Worm (Caenorhabditis elegans) whole organism, late embryonic: ENCODE results near the gene Y116A8C.470.

Experiments
- C08G9.2 ChIP-seq: sonication (generic microtip); optimal IDR thresholded peaks from 2 replicates; lab custom pipeline; 2016; ENCODE audit warnings: mild to moderate bottlenecking, missing genetic modification characterization, moderate library complexity, missing compliant biosample characterization
- C38D4.7 ChIP-seq: fragments of 200-800 bp; sonication (Bioruptor generic); optimal IDR thresholded peaks from 2 replicates; lab custom pipeline; 2018; ENCODE audit warnings: mild to moderate bottlenecking, missing genetic modification characterization, moderate library complexity, missing compliant biosample characterization
- K02D7.2 ChIP-seq: sonication (generic microtip); optimal IDR thresholded peaks from 2 replicates; lab custom pipeline; 2017; ENCODE audit warnings: mild to moderate bottlenecking, missing genetic modification characterization, missing compliant biosample characterization
- K09A11.1 ChIP-seq: sonication (generic microtip); optimal IDR thresholded peaks from 2 replicates; lab custom pipeline; 2017; ENCODE audit warnings: antibody characterized with exemption, mild to moderate bottlenecking, missing genetic modification characterization, missing compliant biosample characterization; ENCODE audit not compliant: insufficient read depth
- T23F11.4 ChIP-seq: fragments of 200-800 bp; sonication (Bioruptor generic); optimal IDR thresholded peaks from 2 replicates; lab custom pipeline; 2018; ENCODE audit warnings: mild to moderate bottlenecking, missing genetic modification characterization, missing compliant biosample characterization
- ama-1 ChIP-seq: fragments of 150-350 bp; optimal IDR thresholded peaks from 2 replicates; lab custom pipeline; 2014
- ceh-14 ChIP-seq: sonication (generic microtip); optimal IDR thresholded peaks from 2 replicates; lab custom pipeline; 2016; ENCODE audit warnings: missing genotype, missing genetic modification characterization, missing compliant biosample characterization
- ceh-2 ChIP-seq: sonication (generic microtip); optimal IDR thresholded peaks from 2 replicates; lab custom pipeline; 2016; ENCODE audit warnings: missing genotype, missing genetic modification characterization, missing compliant biosample characterization
- ceh-22 ChIP-seq: sonication (generic microtip); optimal IDR thresholded peaks from 2 replicates; lab custom pipeline; 2017; ENCODE audit warnings: missing biosample characterization, missing genetic modification characterization
- ceh-34 ChIP-seq: sonication (generic microtip); optimal IDR thresholded peaks from 2 replicates; lab custom pipeline; 2016; ENCODE audit warnings: mild to moderate bottlenecking, missing genetic modification characterization, missing compliant biosample characterization
- ceh-45 ChIP-seq: fragments of 200-800 bp; sonication (Bioruptor generic); IDR thresholded peaks from 2 replicates; pipeline ENCODE4 v1.3.6; 2022; ENCODE audit warnings: missing genetic modification reagents, missing genetic modification characterization, missing compliant biosample characterization
- ceh-6 ChIP-seq: fragments of 200-800 bp; sonication (Bioruptor generic); optimal IDR thresholded peaks from 2 replicates; lab custom pipeline; 2018; ENCODE audit warnings: mild to moderate bottlenecking, missing genetic modification characterization, missing compliant biosample characterization
- ceh-9 ChIP-seq: sonication (generic microtip); optimal IDR thresholded peaks from 2 replicates; lab custom pipeline; 2016; ENCODE audit warnings: mild to moderate bottlenecking, missing genetic modification characterization, inconsistent platforms, missing compliant biosample characterization
- dmd-4 ChIP-seq: sonication (generic microtip); optimal IDR thresholded peaks from 2 replicates; lab custom pipeline; 2016; ENCODE audit warnings: borderline replicate concordance, missing genetic modification characterization, missing compliant biosample characterization
- fax-1 ChIP-seq: sonication (generic microtip); optimal IDR thresholded peaks from 2 replicates; lab custom pipeline; 2016; ENCODE audit warnings: missing genotype, missing genetic modification characterization, missing compliant biosample characterization
- fkh-6 ChIP-seq: sonication (generic microtip); optimal IDR thresholded peaks from 2 replicates; lab custom pipeline; 2016; ENCODE audit warnings: missing genetic modification characterization, missing compliant biosample characterization
- gmeb-2 ChIP-seq: sonication (generic microtip); optimal IDR thresholded peaks from 2 replicates; lab custom pipeline; 2016; ENCODE audit warnings: missing genetic modification characterization, inconsistent platforms, missing compliant biosample characterization
- hlh-13 ChIP-seq: fragments of 200-800 bp; sonication (Bioruptor generic); optimal IDR thresholded peaks from 2 replicates; lab custom pipeline; 2018; ENCODE audit warnings: mild to moderate bottlenecking, missing genetic modification characterization, missing compliant biosample characterization
- hlh-30 ChIP-seq: sonication (generic microtip); optimal IDR thresholded peaks from 2 replicates; lab custom pipeline; 2017; ENCODE audit warnings: antibody characterized with exemption, missing genetic modification characterization, missing compliant biosample characterization; ENCODE audit not compliant: insufficient read depth
- hlh-6 ChIP-seq: sonication (generic microtip); optimal IDR thresholded peaks from 2 replicates; lab custom pipeline; 2016; ENCODE audit warnings: missing genotype, missing genetic modification characterization, missing compliant biosample characterization
- madf-2 ChIP-seq: sonication (generic microtip); optimal IDR thresholded peaks from 2 replicates; lab custom pipeline; 2017; ENCODE audit warnings: missing genetic modification characterization, missing compliant biosample characterization
- nfya-1 ChIP-seq: sonication (generic microtip); optimal IDR thresholded peaks from 2 replicates; lab custom pipeline; 2017; ENCODE audit warnings: missing genetic modification characterization, mild to moderate bottlenecking, missing compliant biosample characterization, antibody characterized with exemption, moderate library complexity
- nhr-11 ChIP-seq: fragments of 150-350 bp; optimal IDR thresholded peaks from 2 replicates; lab custom pipeline; 2014; ENCODE audit warnings: missing biosample characterization, missing genetic modification characterization
- nhr-232 ChIP-seq: sonication (generic microtip); optimal IDR thresholded peaks from 2 replicates; lab custom pipeline; 2016; ENCODE audit warnings: missing genetic modification characterization, missing compliant biosample characterization
- npax-4 ChIP-seq: sonication (generic microtip); optimal IDR thresholded peaks from 2 replicates; lab custom pipeline; 2016; ENCODE audit warnings: missing genetic modification characterization, missing compliant biosample characterization
- odd-2 ChIP-seq: sonication (generic microtip); optimal IDR thresholded peaks from 2 replicates; lab custom pipeline; 2017; ENCODE audit warnings: antibody characterized with exemption, mild to moderate bottlenecking, missing genetic modification characterization, missing compliant biosample characterization
- pag-3 ChIP-seq: sonication (generic microtip); optimal IDR thresholded peaks from 2 replicates; lab custom pipeline; 2016; ENCODE audit warnings: missing compliant biosample characterization, missing genetic modification characterization, borderline replicate concordance
- pat-9 ChIP-seq: fragments of 200-800 bp; sonication (Bioruptor generic); optimal IDR thresholded peaks from 2 replicates; lab custom pipeline; 2018; ENCODE audit warnings: mild to moderate bottlenecking, missing genetic modification characterization, moderate library complexity, missing compliant biosample characterization
- pax-1 ChIP-seq: fragments of 150-350 bp; optimal IDR thresholded peaks from 2 replicates; lab custom pipeline; 2014; ENCODE audit warnings: missing biosample characterization, missing genetic modification characterization
- pha-2 ChIP-seq: sonication (generic microtip); optimal IDR thresholded peaks from 2 replicates; lab custom pipeline; 2017; ENCODE audit warnings: mild to moderate bottlenecking, missing genetic modification characterization, missing compliant biosample characterization
- pqm-1 ChIP-seq: sonication (generic microtip); optimal IDR thresholded peaks from 2 replicates; lab custom pipeline; 2016; ENCODE audit warnings: missing genetic modification characterization, missing compliant biosample characterization
- pros-1 ChIP-seq: fragments of 150-350 bp; optimal IDR thresholded peaks from 2 replicates; lab custom pipeline; 2014; ENCODE audit warnings: missing biosample characterization, missing genetic modification reagents, missing genetic modification characterization
- ref-2 ChIP-seq: sonication (generic microtip); optimal IDR thresholded peaks from 2 replicates; lab custom pipeline; 2016; ENCODE audit warnings: missing genetic modification characterization, missing compliant biosample characterization
- sox-2 ChIP-seq: fragments of 200-800 bp; sonication (Bioruptor generic); IDR thresholded peaks from 2 replicates; pipeline ENCODE4 v1.3.6; 2022; ENCODE audit warnings: missing genetic modification reagents, missing genetic modification characterization, missing compliant biosample characterization
- sox-4 ChIP-seq: sonication (generic microtip); optimal IDR thresholded peaks from 2 replicates; lab custom pipeline; 2017; ENCODE audit warnings: mild to moderate bottlenecking, missing genetic modification characterization, inconsistent platforms, missing compliant biosample characterization
- tbx-2 ChIP-seq: sonication (generic microtip); optimal IDR thresholded peaks from 2 replicates; lab custom pipeline; 2016; ENCODE audit warnings: missing genetic modification characterization, missing compliant biosample characterization
- tbx-7 ChIP-seq: sonication (generic microtip); optimal IDR thresholded peaks from 2 replicates; lab custom pipeline; 2016; ENCODE audit warnings: missing genotype, missing genetic modification characterization, missing compliant biosample characterization
- unc-3 ChIP-seq, 2 experiments: fragments of 200-800 bp in 1 of 2; sonication (Bioruptor generic) in 1 of 2; sonication (generic microtip) in 1 of 2; conservative IDR thresholded peaks in 1 of 2; optimal IDR thresholded peaks in 1 of 2; 2 replicates each; pipeline versions ENCODE4 v1.3.6 to Lab custom; 2016 to 2022; ENCODE audit warnings: missing compliant biosample characterization in 2 of 2, missing genetic modification characterization in 2 of 2, missing genetic modification reagents in 1 of 2
- unc-42 ChIP-seq: sonication (generic microtip); optimal IDR thresholded peaks from 2 replicates; lab custom pipeline; 2016; ENCODE audit warnings: missing genotype, missing genetic modification characterization, missing compliant biosample characterization

Gene Y116A8C.470

ce11 chrIV:16925363-16925863, 6.3 kb upstream of the Y116A8C.470 start:
- TF ChIP-seq nhr-11 (tag; lab: Kevin White, UChicago), result no peak
- TF ChIP-seq pax-1 (tag; lab: Kevin White, UChicago), result no peak
- TF ChIP-seq sox-2, result no peak
- no peak for TF ChIP-seq T23F11.4 (GFP tag; lab: Kevin White, UChicago)
- TF ChIP-seq nfya-1 (tag; lab: Kevin White, UChicago), result no peak
- TF ChIP-seq nhr-232 (tag; lab: Kevin White, UChicago), result no peak
- no peak for TF ChIP-seq K02D7.2
- TF ChIP-seq pat-9 (tag; lab: Kevin White, UChicago), result no peak
- no peak for TF ChIP-seq ama-1 (lab: Kevin White, UChicago)
- no peak for TF ChIP-seq unc-3 (GFP tag; conservative IDR thresholded peaks at IDR 0.05; lab: Robert Waterston, UW)
- no peak for TF ChIP-seq unc-3 (tag; optimal IDR thresholded peaks at IDR 0.05; lab: Kevin White, UChicago)
- no peak for TF ChIP-seq madf-2
- TF ChIP-seq hlh-6 (tag; lab: Kevin White, UChicago), result no peak
- TF ChIP-seq pha-2 (tag; lab: Kevin White, UChicago), result no peak
- no peak for TF ChIP-seq ceh-9 (tag; lab: Kevin White, UChicago)
- TF ChIP-seq sox-4 (tag; lab: Kevin White, UChicago), result no peak
- TF ChIP-seq dmd-4 (tag; lab: Kevin White, UChicago), result no peak
- TF ChIP-seq fkh-6 (tag; lab: Kevin White, UChicago), result no peak

DNA sequence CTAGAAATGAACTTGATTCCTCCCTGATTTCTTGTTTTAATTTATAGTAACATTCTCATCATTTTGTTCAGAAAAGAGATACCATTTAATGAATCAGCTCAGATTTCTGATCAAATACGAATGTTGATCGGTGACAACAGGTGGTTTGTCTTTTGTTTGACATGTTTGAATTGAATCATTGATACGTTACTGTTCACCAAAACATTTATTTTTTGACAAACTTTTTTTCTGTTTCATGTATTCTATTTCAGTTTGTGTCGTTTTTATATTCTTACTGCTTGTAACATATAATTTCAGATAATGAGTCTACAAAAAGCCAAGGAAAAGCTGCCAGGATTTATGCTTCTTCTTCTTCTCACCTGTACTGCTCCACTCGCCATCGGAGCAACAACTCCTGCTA, 5.0 kb upstream of the Y116A8C.470 start, which contains the start of gene nep-24:
nep-24 (plus strand) TSS at position 301 of the 400 bp plus-strand sequence.
- no peak for TF ChIP-seq ceh-14
- TF ChIP-seq tbx-2, result no peak
- no peak for TF ChIP-seq hlh-30 (tag; lab: Kevin White, UChicago)
- no peak for TF ChIP-seq ceh-6 (GFP tag; lab: Kevin White, UChicago)
- TF ChIP-seq ceh-2 (tag; lab: Kevin White, UChicago), result no peak
- TF ChIP-seq C08G9.2 (tag; lab: Kevin White, UChicago), result no peak
- TF ChIP-seq unc-42, result no peak
- no peak for TF ChIP-seq npax-4 (tag; lab: Kevin White, UChicago)
- TF ChIP-seq pag-3, result no peak
- TF ChIP-seq, all 69 proteins: peak for 0

DNA sequence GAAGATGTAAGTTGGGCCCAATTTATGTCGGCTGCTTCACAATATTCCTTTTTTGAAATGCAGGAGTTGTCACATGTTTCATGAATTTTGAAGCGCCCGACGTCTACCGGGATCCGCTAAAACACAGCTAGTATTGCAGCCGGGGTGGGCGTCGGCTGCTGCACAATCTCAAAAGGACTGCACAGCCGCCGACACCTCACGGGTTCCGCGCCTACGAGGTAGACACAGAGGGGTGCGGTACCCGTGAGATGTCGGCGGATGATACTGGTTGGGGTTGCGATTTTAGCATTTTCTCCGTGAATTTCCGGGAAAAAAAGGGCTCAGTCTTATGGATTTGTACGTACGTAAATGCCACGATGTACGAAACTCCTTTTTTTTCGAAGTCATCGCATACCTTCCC, 2.9 kb upstream of the Y116A8C.470 start:
- TF ChIP-seq pax-1 (tag; lab: Kevin White, UChicago) (no peak), nhr-232 (tag; lab: Kevin White, UChicago) (no peak), fax-1 (tag; lab: Kevin White, UChicago) (no peak), odd-2 (no peak), pha-2 (tag; lab: Kevin White, UChicago) (no peak), sox-4 (tag; lab: Kevin White, UChicago) (no peak), ceh-9 (tag; lab: Kevin White, UChicago) (no peak), fkh-6 (tag; lab: Kevin White, UChicago) (no peak), hlh-13 (GFP tag; lab: Kevin White, UChicago) (no peak), ceh-22 (tag; lab: Kevin White, UChicago) (no peak), pros-1 (tag; lab: Kevin White, UChicago) (no peak)

- TF ChIP-seq ref-2, result no peak
- TF ChIP-seq gmeb-2 (tag; lab: Kevin White, UChicago), result no peak
- TF ChIP-seq pqm-1 (tag; lab: Kevin White, UChicago), result no peak
- no peak for TF ChIP-seq C38D4.7 (GFP tag; lab: Kevin White, UChicago)
- no peak for TF ChIP-seq hlh-13 (GFP tag; lab: Kevin White, UChicago)
- no peak for TF ChIP-seq pat-9 (tag; lab: Kevin White, UChicago)
- no peak for TF ChIP-seq ceh-9 (tag; lab: Kevin White, UChicago)
- no peak for TF ChIP-seq pax-1 (tag; lab: Kevin White, UChicago)
- no peak for TF ChIP-seq tbx-7 (tag; lab: Kevin White, UChicago)
- no peak for TF ChIP-seq K09A11.1 (tag; lab: Kevin White, UChicago)
- no peak for TF ChIP-seq ceh-34
- TF ChIP-seq dmd-4 (tag; lab: Kevin White, UChicago), result no peak
- TF ChIP-seq ceh-45 (GFP tag; lab: Robert Waterston, UW), result no peak
- no peak for TF ChIP-seq fkh-6 (tag; lab: Kevin White, UChicago)
- TF ChIP-seq ama-1 (lab: Kevin White, UChicago), result no peak
- no peak for TF ChIP-seq T23F11.4 (GFP tag; lab: Kevin White, UChicago)
Measured at ce11 chrIV:16920041-16920440, 929 bp upstream of the Y116A8C.470 start, which contains the start of gene nep-23. Gene nep-23 (plus strand): TSS chrIV:16920341.
